Fruit fly (Drosophila melanogaster) whole organism, embryonic: ENCODE measurements around the gene TwdlL.

Experiments
- ATbp ChIP-seq: fragments of 200-800 bp; sonication (Bioruptor generic); optimal IDR thresholded peaks from 2 replicates; lab custom pipeline; 2017; ENCODE audit warnings: missing biosample characterization, mild to moderate bottlenecking, missing genetic modification characterization, missing genetic modification reagents
- CG10274 ChIP-seq: fragments of 200-800 bp; sonication (Bioruptor generic); optimal IDR thresholded peaks from 3 replicates; lab custom pipeline; 2017; ENCODE audit warnings: missing biosample characterization, mild to moderate bottlenecking, missing genetic modification characterization
- CG10543 ChIP-seq: fragments of 200-800 bp; sonication (Bioruptor generic); optimal IDR thresholded peaks from 3 replicates; lab custom pipeline; 2017; ENCODE audit warnings: missing biosample characterization, mild to moderate bottlenecking, missing genetic modification characterization, moderate library complexity
- CG13296 ChIP-seq: fragments of 200-800 bp; sonication (Bioruptor generic); optimal IDR thresholded peaks from 3 replicates; lab custom pipeline; 2018; ENCODE audit warnings: missing biosample characterization, mild to moderate bottlenecking, missing genetic modification characterization
- CG13894 ChIP-seq: fragments of 200-800 bp; sonication (Bioruptor generic); optimal IDR thresholded peaks from 3 replicates; lab custom pipeline; 2018; ENCODE audit warnings: missing biosample characterization, mild to moderate bottlenecking, missing genetic modification characterization, moderate library complexity
- CG14014 ChIP-seq: fragments of 200-800 bp; sonication (Bioruptor generic); IDR thresholded peaks from 2 replicates; pipeline ENCODE4 v1.3.6; 2022; ENCODE audit warnings: missing biosample characterization, missing genetic modification characterization
- CG1647 ChIP-seq: fragments of 200-800 bp; sonication (Bioruptor generic); optimal IDR thresholded peaks from 3 replicates; lab custom pipeline; 2016; ENCODE audit warnings: missing biosample characterization, missing genetic modification characterization
- CG17359 ChIP-seq: fragments of 200-800 bp; sonication (Bioruptor generic); optimal IDR thresholded peaks from 3 replicates; lab custom pipeline; 2018; ENCODE audit warnings: missing biosample characterization, mild to moderate bottlenecking, missing genetic modification characterization, moderate library complexity
- CG2712 ChIP-seq: fragments of 200-800 bp; optimal IDR thresholded peaks from 3 replicates; lab custom pipeline; 2019; ENCODE audit warnings: missing biosample characterization, mild to moderate bottlenecking, missing genetic modification characterization, moderate library complexity
- CG6813 ChIP-seq: fragments of 200-800 bp; sonication (Bioruptor generic); optimal IDR thresholded peaks from 2 replicates; lab custom pipeline; 2017; ENCODE audit warnings: missing biosample characterization, missing genetic modification characterization, mild to moderate bottlenecking, moderate library complexity, missing genetic modification reagents
- CG8290 ChIP-seq, 3 experiments: fragments of 200-800 bp; sonication (Bioruptor generic); optimal IDR thresholded peaks; 2 replicates each; lab custom pipeline; 2016 to 2019; ENCODE audit warnings: missing biosample characterization in 3 of 3, missing genetic modification characterization in 3 of 3, mild to moderate bottlenecking in 2 of 3, moderate library complexity in 1 of 3
- CG9932 ChIP-seq: fragments of 200-800 bp; sonication (Bioruptor generic); IDR thresholded peaks from 2 replicates; pipeline ENCODE4 v1.3.6; 2022; ENCODE audit warnings: missing biosample characterization, missing genetic modification characterization
- ERR ChIP-seq: fragments of 200-800 bp; sonication (Bioruptor generic); optimal IDR thresholded peaks from 2 replicates; lab custom pipeline; 2016; ENCODE audit warnings: missing biosample characterization, missing genetic modification characterization
- Fer1 ChIP-seq: fragments of 200-800 bp; sonication (Bioruptor generic); optimal IDR thresholded peaks from 2 replicates; lab custom pipeline; 2017; ENCODE audit warnings: missing biosample characterization, mild to moderate bottlenecking, missing genetic modification characterization
- GATAe ChIP-seq: fragments of 200-800 bp; sonication (Bioruptor generic); conservative IDR thresholded peaks from 2 replicates; pipeline ENCODE4 v1.3.6; 2022; ENCODE audit warnings: missing biosample characterization, missing genetic modification characterization
- HmgZ ChIP-seq: fragments of 200-800 bp; sonication (Bioruptor generic); optimal IDR thresholded peaks from 2 replicates; lab custom pipeline; 2018; ENCODE audit warnings: missing biosample characterization, mild to moderate bottlenecking, missing genetic modification characterization
- Lhr ChIP-seq: fragments of 200-800 bp; sonication (Bioruptor generic); optimal IDR thresholded peaks from 3 replicates; lab custom pipeline; 2017; ENCODE audit warnings: mild to moderate bottlenecking, missing biosample characterization, missing genetic modification reagents, missing genetic modification characterization
- Med ChIP-seq: fragments of 200-800 bp; sonication (Bioruptor generic); peaks from one replicate; lab custom pipeline; 2016; ENCODE audit warnings: missing biosample characterization, missing genetic modification characterization, mild to moderate bottlenecking, inconsistent platforms, moderate library complexity
- Nf-YA ChIP-seq: fragments of 200-800 bp; sonication (Bioruptor generic); IDR thresholded peaks from 2 replicates; pipeline ENCODE4 v1.3.6; 2022; ENCODE audit warnings: missing biosample characterization, missing genetic modification characterization
- Rfx ChIP-seq: fragments of 200-800 bp; sonication (Bioruptor generic); IDR thresholded peaks from 2 replicates; pipeline ENCODE4 v1.3.6; 2022; ENCODE audit warnings: missing biosample characterization, missing genetic modification characterization
- Scr ChIP-seq: fragments of 200-800 bp; sonication (Bioruptor generic); IDR thresholded peaks from 2 replicates; pipeline ENCODE4 v1.3.6; 2022; ENCODE audit warnings: missing biosample characterization, missing genetic modification characterization; ENCODE audit not compliant: partially characterized antibody
- Side ChIP-seq: fragments of 200-800 bp; sonication (Bioruptor generic); optimal IDR thresholded peaks from 2 replicates; lab custom pipeline; 2016; ENCODE audit warnings: missing biosample characterization, missing genetic modification characterization
- aop ChIP-seq: fragments of 200-800 bp; sonication (Bioruptor generic); IDR thresholded peaks from 2 replicates; pipeline ENCODE4 v1.3.6; 2022; ENCODE audit warnings: missing biosample characterization, missing genetic modification characterization
- crol ChIP-seq: fragments of 200-800 bp; sonication (Bioruptor generic); IDR thresholded peaks from 2 replicates; pipeline ENCODE4 v1.3.6; 2022; ENCODE audit warnings: missing biosample characterization, missing genetic modification characterization
- lab ChIP-seq: fragments of 200-800 bp; sonication (Bioruptor generic); optimal IDR thresholded peaks from 3 replicates; lab custom pipeline; 2017; ENCODE audit warnings: missing biosample characterization, missing genetic modification characterization, mild to moderate bottlenecking, moderate library complexity, missing genetic modification reagents
- mirr ChIP-seq: fragments of 200-800 bp; sonication (Bioruptor generic); optimal IDR thresholded peaks from 3 replicates; lab custom pipeline; 2018; ENCODE audit warnings: missing biosample characterization, mild to moderate bottlenecking, missing genetic modification characterization
- pnt ChIP-seq: fragments of 200-800 bp; sonication (Bioruptor generic); optimal IDR thresholded peaks from 3 replicates; lab custom pipeline; 2016; ENCODE audit warnings: missing biosample characterization, missing genetic modification characterization
- sens-2 ChIP-seq: fragments of 200-800 bp; sonication (Bioruptor generic); IDR thresholded peaks from 2 replicates; pipeline ENCODE4 v1.3.6; 2022; ENCODE audit warnings: missing biosample characterization, missing genetic modification characterization
- sisA ChIP-seq: fragments of 200-800 bp; sonication (Bioruptor generic); IDR thresholded peaks from 2 replicates; pipeline ENCODE4 v1.3.6; 2022; ENCODE audit warnings: missing biosample characterization, missing genetic modification characterization
- slbo ChIP-seq: fragments of 200-800 bp; sonication (Bioruptor generic); IDR thresholded peaks from 2 replicates; pipeline ENCODE4 v1.3.6; 2022; ENCODE audit warnings: missing biosample characterization, missing genetic modification characterization
- sob ChIP-seq: fragments of 200-800 bp; sonication (Bioruptor generic); IDR thresholded peaks from 2 replicates; pipeline ENCODE4 v1.3.6; 2022; ENCODE audit warnings: missing biosample characterization, missing genetic modification characterization

TwdlL gene

DNA sequence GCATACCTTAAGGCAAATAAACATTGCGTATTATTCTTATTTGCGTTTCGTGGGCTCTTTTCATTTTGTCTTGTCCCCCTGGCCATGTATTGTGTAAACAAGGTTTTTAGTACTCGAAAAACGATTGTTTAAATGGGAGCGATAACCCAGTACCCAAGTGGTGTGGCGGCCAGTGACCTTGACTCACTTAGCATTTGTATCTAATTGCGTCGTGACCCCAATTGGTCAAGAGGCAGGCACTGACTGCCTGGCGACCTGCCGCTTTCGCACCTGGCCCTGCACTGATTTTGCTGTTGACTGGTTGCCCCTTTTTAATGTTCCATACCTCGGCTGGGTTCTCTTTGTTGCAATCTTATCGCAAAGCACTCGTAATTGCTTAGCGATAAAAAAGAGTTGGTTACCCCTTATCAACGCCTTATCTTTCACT is 37.3 kb downstream of the TwdlL start (continued):
- no peak for TF ChIP-seq CG10274 (GFP tag; lab: Kevin White, UChicago)
- TF ChIP-seq mirr (GFP tag; lab: Kevin White, UChicago): peak; percentile 81
- peak; percentile 23; the same call in 1 of the 2 replicates for TF ChIP-seq Rfx (GFP tag; lab: Robert Waterston, UW)
- no peak for TF ChIP-seq CG9932 (GFP tag; lab: Robert Waterston, UW)
- TF ChIP-seq CG6813: no peak
- no peak for TF ChIP-seq CG13894 (tag; lab: Kevin White, UChicago)
- TF ChIP-seq CG2712 (tag; lab: Kevin White, UChicago): no peak
- TF ChIP-seq slbo (GFP tag; lab: Robert Waterston, UW): no peak
- peak; percentile 1 for TF ChIP-seq Fer1 (GFP tag; lab: Kevin White, UChicago)
- TF ChIP-seq CG8290 (GFP tag; optimal IDR thresholded peaks at IDR 0.05; lab: Kevin White, UChicago): no peak
- peak in 1 of 2 experiments; percentile 39 for TF ChIP-seq CG8290 (tag; optimal IDR thresholded peaks at IDR 0.05; lab: Kevin White, UChicago)
- no peak for TF ChIP-seq crol (GFP tag; lab: Robert Waterston, UW)
- TF ChIP-seq ATbp (GFP tag; lab: Kevin White, UChicago): peak; percentile 55
- TF ChIP-seq HmgZ (tag; lab: Kevin White, UChicago): peak; percentile 32
- no peak for TF ChIP-seq Lhr (GFP tag; lab: Kevin White, UChicago)
- peak; percentile 67 for TF ChIP-seq lab (GFP tag; lab: Kevin White, UChicago)
- no peak for TF ChIP-seq Side
- TF ChIP-seq Nf-YA (GFP tag; lab: Robert Waterston, UW): 0 out of 2 replicates have a peak, but pooled peaks have one; percentile 17
- no peak for TF ChIP-seq aop (GFP tag; lab: Robert Waterston, UW)
- peak; percentile 84 for TF ChIP-seq sens-2 (GFP tag; lab: Robert Waterston, UW)
- TF ChIP-seq CG1647 (GFP tag; lab: Kevin White, UChicago): no peak
- peak; percentile 64 for TF ChIP-seq CG10543 (GFP tag; lab: Kevin White, UChicago)
- TF ChIP-seq ERR (GFP tag; lab: Kevin White, UChicago): peak; percentile 11
- TF ChIP-seq CG14014: peak; percentile 22; the same call in 1 of the 2 replicates
- peak; percentile 94 for TF ChIP-seq GATAe (GFP tag; lab: Robert Waterston, UW)
- TF ChIP-seq Med (GFP tag; lab: Kevin White, UChicago): peak; percentile 81
- no peak for TF ChIP-seq Scr (GFP tag; lab: Robert Waterston, UW)
- TF ChIP-seq sob: peak; percentile 32; the same call in 1 of the 2 replicates
- TF ChIP-seq CG13296 (GFP tag; lab: Kevin White, UChicago): peak; percentile 31
- TF ChIP-seq sisA: no peak
- no peak for TF ChIP-seq pnt (GFP tag; lab: Kevin White, UChicago)
- peak; percentile 15 for TF ChIP-seq CG17359 (tag; lab: Kevin White, UChicago)
